Worm (Caenorhabditis elegans) whole organism, L1 larva: ENCODE results near the gene clc-22.

Experiments
- Y116A8C.19 ChIP-seq: sonication (generic microtip); optimal IDR thresholded peaks from 2 replicates; lab custom pipeline; 2016; ENCODE audit warnings: missing compliant biosample characterization, missing genetic modification characterization, borderline replicate concordance
- alr-1 ChIP-seq: fragments of 200-800 bp; sonication (Bioruptor generic); optimal IDR thresholded peaks from 2 replicates; lab custom pipeline; 2018; ENCODE audit warnings: borderline replicate concordance, mild to moderate bottlenecking, missing genetic modification characterization, missing compliant biosample characterization
- aly-2 ChIP-seq: fragments of 150-350 bp; optimal IDR thresholded peaks from 2 replicates; lab custom pipeline; 2014; ENCODE audit warnings: missing biosample characterization, missing genetic modification characterization
- ama-1 ChIP-seq: fragments of 150-350 bp; optimal IDR thresholded peaks from 2 replicates; lab custom pipeline; 2014
- ceh-63 ChIP-seq: fragments of 200-800 bp; sonication (Bioruptor generic); optimal IDR thresholded peaks from 2 replicates; lab custom pipeline; 2018; ENCODE audit warnings: mild to moderate bottlenecking, missing genetic modification characterization, missing compliant biosample characterization
- ceh-82 ChIP-seq, 3 experiments: fragments of 150-350 bp in 1 of 3; sonication (generic microtip) in 2 of 3; optimal IDR thresholded peaks; 2 replicates each; lab custom pipeline; 2014 to 2017; ENCODE audit warnings: missing biosample characterization in 3 of 3, missing genetic modification characterization in 3 of 3
- ceh-88 ChIP-seq: fragments of 200-800 bp; sonication (Bioruptor generic); IDR thresholded peaks from 2 replicates; pipeline ENCODE4 v1.3.6; 2022; ENCODE audit warnings: missing genetic modification characterization, missing compliant biosample characterization
- efl-1 ChIP-seq, 4 experiments: fragments of 150-350 bp; optimal IDR thresholded peaks in 3 of 4; peaks in 1 of 4; 1 replicate in 1 of 4; 2 replicates in 3 of 4; lab custom pipeline; 2014; ENCODE audit warnings: missing biosample characterization in 2 of 4, missing genetic modification characterization in 2 of 4, missing genetic modification reagents in 2 of 4
- efl-3 ChIP-seq: fragments of 200-800 bp; sonication (Bioruptor generic); optimal IDR thresholded peaks from 2 replicates; lab custom pipeline; 2018; ENCODE audit warnings: mild to moderate bottlenecking, missing genetic modification characterization, missing compliant biosample characterization
- elt-2 ChIP-seq: sonication (generic microtip); optimal IDR thresholded peaks from 2 replicates; lab custom pipeline; 2016; ENCODE audit warnings: missing genetic modification characterization, mild to moderate bottlenecking, inconsistent platforms, missing compliant biosample characterization, missing genetic modification reagents
- elt-3 ChIP-seq, 6 experiments: fragments of 150-350 bp in 1 of 6; sonication (generic microtip); optimal IDR thresholded peaks; 2 replicates each; lab custom pipeline; 2017 to 2018; ENCODE audit warnings: missing biosample characterization in 6 of 6, missing genetic modification characterization in 6 of 6, inconsistent platforms in 1 of 6
- ets-5 ChIP-seq: fragments of 200-800 bp; sonication (Bioruptor generic); IDR thresholded peaks from 2 replicates; pipeline ENCODE4 v1.3.6; 2022; ENCODE audit warnings: missing genetic modification characterization, missing compliant biosample characterization
- fkh-10 ChIP-seq: sonication (generic microtip); optimal IDR thresholded peaks from 2 replicates; lab custom pipeline; 2017; ENCODE audit warnings: missing biosample characterization, missing genetic modification reagents, missing genetic modification characterization
- hlh-4 ChIP-seq: sonication (generic microtip); optimal IDR thresholded peaks from 2 replicates; lab custom pipeline; 2016; ENCODE audit warnings: mild to moderate bottlenecking, missing genetic modification characterization, missing compliant biosample characterization
- irx-1 ChIP-seq: sonication (generic microtip); optimal IDR thresholded peaks from 2 replicates; lab custom pipeline; 2016; ENCODE audit warnings: missing genetic modification characterization, missing compliant biosample characterization
- jun-1 ChIP-seq: fragments of 150-350 bp; optimal IDR thresholded peaks from 2 replicates; lab custom pipeline; 2014; ENCODE audit warnings: missing biosample characterization, missing genetic modification reagents, missing genetic modification characterization
- lin-13 ChIP-seq: fragments of 150-350 bp; optimal IDR thresholded peaks from 2 replicates; lab custom pipeline; 2014; ENCODE audit warnings: missing biosample characterization, missing genetic modification reagents, missing genetic modification characterization
- lin-14 ChIP-seq: fragments of 200-800 bp; sonication (Bioruptor generic); optimal IDR thresholded peaks from 2 replicates; lab custom pipeline; 2018; ENCODE audit warnings: mild to moderate bottlenecking, missing genetic modification characterization, moderate library complexity, missing compliant biosample characterization
- lin-15B ChIP-seq: fragments of 150-350 bp; sonication (generic microtip); optimal IDR thresholded peaks from 3 replicates; lab custom pipeline; 2014; ENCODE audit warnings: missing biosample characterization, missing genetic modification characterization
- lir-3 ChIP-seq: sonication (generic microtip); optimal IDR thresholded peaks from 2 replicates; lab custom pipeline; 2016; ENCODE audit warnings: mild to moderate bottlenecking, missing genetic modification characterization, moderate library complexity, missing compliant biosample characterization; ENCODE audit not compliant: poor library complexity
- mdl-1 ChIP-seq, 2 experiments: fragments of 150-350 bp; optimal IDR thresholded peaks; 2 replicates each; lab custom pipeline; 2014 to 2017; ENCODE audit warnings: missing biosample characterization in 2 of 2, missing genetic modification characterization in 2 of 2, inconsistent platforms in 1 of 2
- mef-2 ChIP-seq: fragments of 150-350 bp; optimal IDR thresholded peaks from 2 replicates; lab custom pipeline; 2014; ENCODE audit warnings: missing biosample characterization, missing genetic modification characterization
- mep-1 ChIP-seq: fragments of 150-350 bp; optimal IDR thresholded peaks from 2 replicates; lab custom pipeline; 2014; ENCODE audit warnings: missing biosample characterization, missing genetic modification characterization
- nhr-11 ChIP-seq: fragments of 150-350 bp; optimal IDR thresholded peaks from 2 replicates; lab custom pipeline; 2014; ENCODE audit warnings: missing biosample characterization, missing genetic modification characterization
- nhr-12 ChIP-seq: sonication (generic microtip); optimal IDR thresholded peaks from 2 replicates; lab custom pipeline; 2017; ENCODE audit warnings: missing biosample characterization, missing genetic modification characterization
- nhr-19 ChIP-seq: fragments of 200-800 bp; sonication (Bioruptor generic); conservative IDR thresholded peaks from 2 replicates; pipeline ENCODE4 v1.3.6; 2022; ENCODE audit warnings: missing genetic modification characterization, missing compliant biosample characterization
- nhr-20 ChIP-seq: sonication (generic microtip); optimal IDR thresholded peaks from 2 replicates; lab custom pipeline; 2016; ENCODE audit warnings: mild to moderate bottlenecking, missing genetic modification characterization, missing compliant biosample characterization
- nhr-28 ChIP-seq: fragments of 150-350 bp; optimal IDR thresholded peaks from 2 replicates; lab custom pipeline; 2014; ENCODE audit warnings: missing biosample characterization, missing genetic modification characterization
- nhr-47 ChIP-seq: sonication (generic microtip); optimal IDR thresholded peaks from 2 replicates; lab custom pipeline; 2016; ENCODE audit warnings: mild to moderate bottlenecking, missing genetic modification characterization, moderate library complexity, missing compliant biosample characterization
- nhr-76 ChIP-seq: sonication (generic microtip); optimal IDR thresholded peaks from 2 replicates; lab custom pipeline; 2017; ENCODE audit warnings: missing biosample characterization, missing genetic modification characterization
- nhr-77 ChIP-seq: fragments of 150-350 bp; optimal IDR thresholded peaks from 2 replicates; lab custom pipeline; 2014; ENCODE audit warnings: missing biosample characterization, missing genetic modification characterization
- nhr-84 ChIP-seq: sonication (generic microtip); optimal IDR thresholded peaks from 2 replicates; lab custom pipeline; 2017; ENCODE audit warnings: missing biosample characterization, missing genetic modification characterization
- nhr-90 ChIP-seq: sonication (generic microtip); optimal IDR thresholded peaks from 2 replicates; lab custom pipeline; 2016; ENCODE audit warnings: mild to moderate bottlenecking, missing genetic modification characterization, missing compliant biosample characterization; ENCODE audit not compliant: poor library complexity
- pax-3 ChIP-seq: fragments of 200-800 bp; sonication (Bioruptor generic); optimal IDR thresholded peaks from 2 replicates; lab custom pipeline; 2018; ENCODE audit warnings: mild to moderate bottlenecking, missing genetic modification characterization, moderate library complexity, missing compliant biosample characterization
- pqm-1 ChIP-seq: sonication (generic microtip); optimal IDR thresholded peaks from 3 replicates; lab custom pipeline; 2017; ENCODE audit warnings: missing biosample characterization, missing genetic modification characterization
- rnt-1 ChIP-seq: sonication (generic microtip); optimal IDR thresholded peaks from 2 replicates; lab custom pipeline; 2016; ENCODE audit warnings: mild to moderate bottlenecking, missing genetic modification characterization, moderate library complexity, missing compliant biosample characterization
- skn-1 ChIP-seq: fragments of 150-350 bp; optimal IDR thresholded peaks from 2 replicates; lab custom pipeline; 2014; ENCODE audit warnings: missing biosample characterization, missing genetic modification characterization
- snpc-4 ChIP-seq: fragments of 150-350 bp; optimal IDR thresholded peaks from 2 replicates; lab custom pipeline; 2014; ENCODE audit warnings: missing biosample characterization, missing genetic modification characterization
- sptf-1 ChIP-seq: fragments of 150-350 bp; optimal IDR thresholded peaks from 2 replicates; lab custom pipeline; 2014; ENCODE audit warnings: missing biosample characterization, missing genetic modification characterization
- sup-37 ChIP-seq: fragments of 200-800 bp; sonication (Bioruptor generic); optimal IDR thresholded peaks from 2 replicates; lab custom pipeline; 2018; ENCODE audit warnings: mild to moderate bottlenecking, missing genetic modification characterization, missing compliant biosample characterization
- tbx-2 ChIP-seq: sonication (generic microtip); optimal IDR thresholded peaks from 2 replicates; lab custom pipeline; 2016; ENCODE audit warnings: missing genetic modification characterization, missing compliant biosample characterization
- tlp-1 ChIP-seq: fragments of 150-350 bp; optimal IDR thresholded peaks from 2 replicates; lab custom pipeline; 2014; ENCODE audit warnings: missing biosample characterization, missing genetic modification characterization
- unc-130 ChIP-seq: fragments of 150-350 bp; optimal IDR thresholded peaks from 2 replicates; lab custom pipeline; 2017; ENCODE audit warnings: missing biosample characterization, missing genetic modification characterization, inconsistent platforms
- unc-62 ChIP-seq: fragments of 150-350 bp; optimal IDR thresholded peaks from 2 replicates; lab custom pipeline; 2014; ENCODE audit warnings: missing biosample characterization, missing genetic modification reagents, missing genetic modification characterization
- unc-98 ChIP-seq: fragments of 200-800 bp; sonication (Bioruptor generic); IDR thresholded peaks from 2 replicates; pipeline ENCODE4 v1.3.6; 2022; ENCODE audit warnings: missing genetic modification characterization, missing compliant biosample characterization
- zag-1 ChIP-seq: fragments of 150-350 bp; optimal IDR thresholded peaks from 2 replicates; lab custom pipeline; 2014; ENCODE audit warnings: missing biosample characterization, missing genetic modification characterization

clc-22 gene

ce11 chrII:4032293-4032692 is 36.4 kb upstream of the clc-22 start, which contains the start of gene K07D4.4:
Gene K07D4.4 (minus strand): TSS chrII:4032393.
- TF ChIP-seq nhr-19 (GFP tag; lab: Robert Waterston, UW) (no peak), ceh-88 (GFP tag; lab: Robert Waterston, UW) (no peak), nhr-76 (no peak), ets-5 (no peak), ceh-63 (no peak), aly-2 (tag; lab: Kevin White, UChicago) (no peak), lin-13 (GFP tag; lab: Kevin White, UChicago) (no peak), tbx-2 (tag; lab: Kevin White, UChicago) (no peak), hlh-4 (tag; lab: Kevin White, UChicago) (no peak), tlp-1 (no peak), lin-15B (no peak), nhr-90 (tag; lab: Kevin White, UChicago) (no peak), nhr-12 (tag; lab: Kevin White, UChicago) (no peak), Y116A8C.19 (tag; lab: Kevin White, UChicago) (no peak), jun-1 (tag; lab: Kevin White, UChicago) (no peak), alr-1 (tag; lab: Kevin White, UChicago) (no peak), pax-3 (tag; lab: Kevin White, UChicago) (no peak)

ce11 chrII:4028276-4028675 is 32.4 kb upstream of the clc-22 start, which contains the start of gene K07D4.9:
Gene K07D4.9 (plus strand): TSS chrII:4028576.
- TF ChIP-seq zag-1 (no peak), nhr-11 (tag; lab: Kevin White, UChicago) (no peak), ceh-82 (tag; optimal IDR thresholded peaks at IDR 0.05; lab: Kevin White, UChicago) (no peak)

DNA sequence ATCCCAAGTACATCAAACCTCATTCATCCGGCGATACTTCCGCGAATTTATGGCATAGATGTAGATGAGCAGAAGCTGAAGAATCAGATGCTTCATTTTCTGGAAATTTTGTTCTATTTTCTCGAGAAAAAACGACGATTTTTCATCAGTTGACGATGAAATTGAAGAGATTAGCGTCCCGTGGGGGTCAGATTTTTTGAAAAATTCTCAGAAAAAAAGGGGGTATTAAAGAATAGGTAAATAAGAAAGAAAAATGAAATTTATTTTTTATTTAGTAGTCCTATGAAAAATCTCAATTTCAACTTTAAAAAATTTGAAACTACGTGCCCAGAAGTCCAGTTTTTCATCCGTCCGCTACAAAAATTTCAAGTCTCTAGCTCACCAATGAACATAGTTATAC is 29.6 kb upstream of the clc-22 start, which contains the start of gene K07D4.5:
Gene K07D4.5 (minus strand): TSS at position 101 of the 400 bp plus-strand sequence.
- TF ChIP-seq sup-37 (no peak), unc-62 (GFP tag; lab: Kevin White, UChicago) (no peak), skn-1 (tag; lab: Kevin White, UChicago) (no peak), nhr-19 (GFP tag; lab: Robert Waterston, UW) (no peak), unc-98 (no peak), ama-1 (lab: Kevin White, UChicago) (no peak), unc-130 (tag; lab: Kevin White, UChicago) (no peak), snpc-4 (tag; lab: Kevin White, UChicago) (no peak), ceh-82 (tag; optimal IDR thresholded peaks at IDR 0.05; lab: Kevin White, UChicago) (no peak), mdl-1 (tag; optimal IDR thresholded peaks at IDR 0.05; lab: Kevin White, UChicago) (no peak), lin-14 (no peak), irx-1 (tag; lab: Kevin White, UChicago) (no peak)

DNA sequence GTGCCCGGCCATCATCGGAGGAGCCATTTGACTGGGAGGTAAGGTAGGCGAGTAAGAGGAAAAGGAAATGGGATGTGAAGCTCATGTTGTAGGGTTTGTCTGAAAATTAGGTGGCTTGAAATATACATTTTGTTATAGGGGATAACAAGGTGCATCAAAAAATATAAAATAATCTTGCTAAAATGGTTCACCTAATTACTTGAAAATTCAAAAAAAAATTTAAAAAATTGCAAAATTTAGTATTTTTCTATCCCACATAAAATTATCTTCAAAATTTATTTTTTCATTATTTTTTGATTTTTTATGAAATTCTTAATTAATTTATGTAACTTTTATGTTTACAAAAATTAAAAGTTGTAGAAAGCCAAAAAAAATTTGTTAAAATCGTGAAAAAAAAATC is 22.7 kb upstream of the clc-22 start, which contains the start of gene K07D4.6:
Gene K07D4.6 (minus strand): TSS at position 101 of the 400 bp plus-strand sequence.
- TF ChIP-seq mep-1 (no peak), efl-1 (optimal IDR thresholded peaks at IDR 0.05; lab: Kevin White, UChicago) (no peak), efl-1 (GFP tag; optimal IDR thresholded peaks at IDR 0.05 in 1 of 2; lab: Kevin White, UChicago) (peak in 1 of 2 experiments; percentile 20)

DNA sequence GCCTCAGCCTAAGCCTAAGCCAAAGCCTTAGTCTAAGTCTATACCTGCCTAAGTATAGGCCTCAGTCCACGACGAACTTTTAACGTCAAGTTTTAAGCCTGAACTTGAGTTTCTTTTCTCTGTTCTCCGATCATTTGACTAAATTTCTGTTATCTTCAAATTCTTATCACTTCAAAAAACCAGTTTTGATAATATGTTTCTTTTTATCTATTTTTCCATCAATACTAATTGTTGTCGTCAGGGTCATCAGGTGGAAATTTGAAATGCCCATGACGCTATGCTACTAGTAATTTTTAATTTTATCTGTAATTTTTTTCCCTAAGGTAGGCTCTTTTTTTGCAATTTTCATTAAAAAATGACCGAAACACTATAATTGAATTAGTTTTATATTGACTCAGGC is 15.6 kb upstream of the clc-22 start:
- TF ChIP-seq nhr-77 (tag; lab: Kevin White, UChicago) (no peak), lin-14 (no peak), nhr-47 (tag; lab: Kevin White, UChicago) (no peak), lir-3 (tag; lab: Kevin White, UChicago) (no peak), elt-3 (tag; optimal IDR thresholded peaks at IDR 0.05; lab: Kevin White, UChicago) (peak in 1 of 6 experiments; percentile 70), fkh-10 (GFP tag; lab: Kevin White, UChicago) (no peak), unc-62 (GFP tag; lab: Kevin White, UChicago) (no peak), mef-2 (tag; lab: Kevin White, UChicago) (no peak), sptf-1 (no peak), skn-1 (tag; lab: Kevin White, UChicago) (no peak), rnt-1 (no peak), nhr-28 (no peak), zag-1 (no peak), elt-2 (peak; percentile 68), unc-98 (no peak), nhr-84 (no peak), nhr-20 (tag; lab: Kevin White, UChicago) (peak; percentile 2), efl-3 (no peak), pqm-1 (tag; lab: Kevin White, UChicago) (no peak)
